Worm (Caenorhabditis elegans) whole organism, L4 larva: ENCODE data around the gene cka-1.
A peak's percentile ranks its signal among the peaks of the same experiment; 100 is the strongest.

Experiments
- F26F4.8 ChIP-seq: fragments of 200-800 bp; sonication (Bioruptor generic); conservative IDR thresholded peaks from 2 replicates; pipeline ENCODE4 v1.3.6; 2022; ENCODE audit warnings: missing genetic modification characterization, missing compliant biosample characterization
- R02D3.7 ChIP-seq: fragments of 150-350 bp; sonication (generic microtip); optimal IDR thresholded peaks from 3 replicates; lab custom pipeline; 2014; ENCODE audit warnings: missing biosample characterization, missing genetic modification characterization
- T20F7.1 ChIP-seq: fragments of 200-800 bp; sonication (Bioruptor generic); optimal IDR thresholded peaks from 2 replicates; lab custom pipeline; 2018; ENCODE audit warnings: mild to moderate bottlenecking, missing genetic modification characterization, missing compliant biosample characterization
- aha-1 ChIP-seq: fragments of 150-350 bp; peaks from one replicate; lab custom pipeline; 2014; ENCODE audit warnings: missing biosample characterization, missing genetic modification characterization
- aly-2 ChIP-seq: sonication (generic microtip); optimal IDR thresholded peaks from 2 replicates; lab custom pipeline; 2018; ENCODE audit warnings: missing biosample characterization, missing genetic modification characterization
- ama-1 ChIP-seq: fragments of 150-350 bp; optimal IDR thresholded peaks from 2 replicates; lab custom pipeline; 2014; ENCODE audit warnings: inconsistent platforms, mixed read lengths
- attf-4 ChIP-seq: sonication (generic microtip); optimal IDR thresholded peaks from 3 replicates; lab custom pipeline; 2017; ENCODE audit warnings: missing biosample characterization, missing genetic modification characterization
- ceh-32 ChIP-seq: sonication (generic microtip); optimal IDR thresholded peaks from 2 replicates; lab custom pipeline; 2016; ENCODE audit warnings: mild to moderate bottlenecking, missing genetic modification characterization, missing compliant biosample characterization; ENCODE audit not compliant: poor library complexity
- ceh-62 ChIP-seq: sonication (generic microtip); optimal IDR thresholded peaks from 2 replicates; lab custom pipeline; 2017; ENCODE audit warnings: missing biosample characterization, missing genetic modification characterization
- ces-1 ChIP-seq: fragments of 150-350 bp; sonication (generic microtip); optimal IDR thresholded peaks from 4 replicates; lab custom pipeline; 2014; ENCODE audit warnings: missing biosample characterization, missing genetic modification reagents, missing genetic modification characterization
- cey-2 ChIP-seq: sonication (generic microtip); optimal IDR thresholded peaks from 3 replicates; lab custom pipeline; 2017; ENCODE audit warnings: missing genetic modification characterization, mild to moderate bottlenecking, missing compliant biosample characterization, antibody characterized with exemption, borderline replicate concordance; ENCODE audit not compliant: insufficient read depth
- ctbp-1 ChIP-seq: fragments of 200-800 bp; sonication (Bioruptor generic); IDR thresholded peaks from 2 replicates; pipeline ENCODE4 v1.3.6; 2022; ENCODE audit warnings: missing genetic modification reagents, missing genetic modification characterization, missing compliant biosample characterization
- daf-12 ChIP-seq: fragments of 150-350 bp; optimal IDR thresholded peaks from 2 replicates; lab custom pipeline; 2014; ENCODE audit warnings: missing biosample characterization, missing genetic modification reagents, missing genetic modification characterization
- daf-16 ChIP-seq, 3 experiments: sonication (generic microtip); optimal IDR thresholded peaks; 2 replicates each; lab custom pipeline; 2016 to 2017; ENCODE audit warnings: missing genetic modification characterization in 3 of 3, missing genetic modification reagents in 3 of 3, mild to moderate bottlenecking in 2 of 3, missing compliant biosample characterization in 2 of 3, missing biosample characterization in 1 of 3, moderate library complexity in 1 of 3
- daf-19 ChIP-seq: fragments of 200-800 bp; sonication (Bioruptor generic); conservative IDR thresholded peaks from 2 replicates; pipeline ENCODE4 v1.3.6; 2022; ENCODE audit warnings: missing genetic modification characterization, missing compliant biosample characterization
- dmd-6 ChIP-seq: fragments of 200-800 bp; sonication (Bioruptor generic); IDR thresholded peaks from 2 replicates; pipeline ENCODE4 v1.3.6; 2022; ENCODE audit warnings: missing genetic modification reagents, missing genetic modification characterization, missing compliant biosample characterization
- dmd-9 ChIP-seq: fragments of 200-800 bp; sonication (Bioruptor generic); IDR thresholded peaks from 2 replicates; pipeline ENCODE4 v1.3.6; 2022; ENCODE audit warnings: missing genetic modification reagents, missing genetic modification characterization, missing compliant biosample characterization
- dpl-1 ChIP-seq: fragments of 150-350 bp; optimal IDR thresholded peaks from 2 replicates; lab custom pipeline; 2014; ENCODE audit warnings: missing biosample characterization, missing genetic modification reagents, missing genetic modification characterization
- dve-1 ChIP-seq: sonication (generic microtip); optimal IDR thresholded peaks from 2 replicates; lab custom pipeline; 2017; ENCODE audit warnings: antibody characterized with exemption, mild to moderate bottlenecking, missing genetic modification characterization, missing compliant biosample characterization; ENCODE audit not compliant: insufficient read depth
- hlh-11 ChIP-seq: fragments of 200-800 bp; sonication (Bioruptor generic); optimal IDR thresholded peaks from 2 replicates; lab custom pipeline; 2018; ENCODE audit warnings: mild to moderate bottlenecking, missing genetic modification characterization, missing compliant biosample characterization
- hlh-30 ChIP-seq: sonication (generic microtip); optimal IDR thresholded peaks from 2 replicates; lab custom pipeline; 2017; ENCODE audit warnings: antibody characterized with exemption, mild to moderate bottlenecking, missing genetic modification characterization, missing compliant biosample characterization; ENCODE audit not compliant: insufficient read depth
- hmg-1.1 ChIP-seq: fragments of 200-800 bp; sonication (Bioruptor generic); IDR thresholded peaks from 2 replicates; pipeline ENCODE4 v1.3.6; 2022; ENCODE audit warnings: missing genetic modification reagents, missing genetic modification characterization, missing compliant biosample characterization
- jun-1 ChIP-seq: fragments of 150-350 bp; optimal IDR thresholded peaks from 2 replicates; lab custom pipeline; 2014; ENCODE audit warnings: missing biosample characterization, missing genetic modification reagents, missing genetic modification characterization
- lin-13 ChIP-seq: fragments of 150-350 bp; optimal IDR thresholded peaks from 2 replicates; lab custom pipeline; 2014; ENCODE audit warnings: missing biosample characterization, missing genetic modification reagents, missing genetic modification characterization
- lin-15B ChIP-seq: fragments of 150-350 bp; sonication (generic microtip); optimal IDR thresholded peaks from 3 replicates; lab custom pipeline; 2014; ENCODE audit warnings: missing biosample characterization, missing genetic modification characterization
- lir-3 ChIP-seq: sonication (generic microtip); optimal IDR thresholded peaks from 2 replicates; lab custom pipeline; 2016; ENCODE audit warnings: mild to moderate bottlenecking, missing genetic modification characterization, missing compliant biosample characterization
- lsy-2 ChIP-seq, 2 experiments: fragments of 150-350 bp in 1 of 2; sonication (generic microtip) in 1 of 2; optimal IDR thresholded peaks; 2 replicates each; lab custom pipeline; 2014 to 2017; ENCODE audit warnings: missing biosample characterization in 2 of 2, missing genetic modification characterization in 2 of 2
- madf-9 ChIP-seq: fragments of 200-800 bp; sonication (Bioruptor generic); conservative IDR thresholded peaks from 2 replicates; pipeline ENCODE4 v1.3.6; 2022; ENCODE audit warnings: missing genetic modification reagents, missing genetic modification characterization, missing compliant biosample characterization
- mdl-1 ChIP-seq, 2 experiments: fragments of 150-350 bp in 1 of 2; sonication (generic microtip) in 1 of 2; optimal IDR thresholded peaks; 2 replicates each; lab custom pipeline; 2014 to 2017; ENCODE audit warnings: missing biosample characterization in 2 of 2, missing genetic modification characterization in 2 of 2
- mep-1 ChIP-seq: fragments of 150-350 bp; sonication (generic microtip); optimal IDR thresholded peaks from 3 replicates; lab custom pipeline; 2014; ENCODE audit warnings: missing biosample characterization, missing genetic modification characterization
- mxl-3 ChIP-seq: fragments of 200-800 bp; sonication (Bioruptor generic); optimal IDR thresholded peaks from 2 replicates; lab custom pipeline; 2018; ENCODE audit warnings: mild to moderate bottlenecking, missing genetic modification characterization, missing compliant biosample characterization
- nhr-10 ChIP-seq: fragments of 150-350 bp; optimal IDR thresholded peaks from 2 replicates; lab custom pipeline; 2014; ENCODE audit warnings: missing biosample characterization, missing genetic modification characterization
- nhr-25 ChIP-seq: sonication (generic microtip); optimal IDR thresholded peaks from 2 replicates; lab custom pipeline; 2017; ENCODE audit warnings: missing genetic modification characterization, mild to moderate bottlenecking, missing compliant biosample characterization, antibody characterized with exemption, moderate library complexity, borderline replicate concordance; ENCODE audit not compliant: insufficient read depth
- nhr-42 ChIP-seq: fragments of 200-800 bp; sonication (Bioruptor generic); IDR thresholded peaks from 2 replicates; pipeline ENCODE4 v1.3.6; 2022; ENCODE audit warnings: missing genetic modification characterization, missing compliant biosample characterization
- nhr-6 ChIP-seq: fragments of 150-350 bp; optimal IDR thresholded peaks from 2 replicates; lab custom pipeline; 2014; ENCODE audit warnings: missing biosample characterization, missing genetic modification characterization
- nhr-76 ChIP-seq: fragments of 150-350 bp; optimal IDR thresholded peaks from 2 replicates; lab custom pipeline; 2014; ENCODE audit warnings: missing biosample characterization, missing genetic modification characterization
- nhr-77 ChIP-seq: fragments of 150-350 bp; optimal IDR thresholded peaks from 2 replicates; lab custom pipeline; 2014; ENCODE audit warnings: missing biosample characterization, missing genetic modification characterization
- php-3 ChIP-seq: fragments of 200-800 bp; sonication (Bioruptor generic); IDR thresholded peaks from 2 replicates; pipeline ENCODE4 v1.3.6; 2022; ENCODE audit warnings: missing genetic modification reagents, missing genetic modification characterization, missing compliant biosample characterization
- pqm-1 ChIP-seq: sonication (generic microtip); optimal IDR thresholded peaks from 2 replicates; lab custom pipeline; 2017; ENCODE audit warnings: missing biosample characterization, missing genetic modification characterization
- rbr-2 ChIP-seq: sonication (generic microtip); optimal IDR thresholded peaks from 2 replicates; lab custom pipeline; 2016; ENCODE audit warnings: missing genotype, missing genetic modification characterization, missing compliant biosample characterization
- sdz-12 ChIP-seq: fragments of 200-800 bp; sonication (Bioruptor generic); optimal IDR thresholded peaks from 2 replicates; lab custom pipeline; 2018; ENCODE audit warnings: mild to moderate bottlenecking, missing genetic modification characterization, missing compliant biosample characterization
- spr-1 ChIP-seq: sonication (generic microtip); optimal IDR thresholded peaks from 2 replicates; lab custom pipeline; 2016; ENCODE audit warnings: mild to moderate bottlenecking, missing genetic modification characterization, missing compliant biosample characterization
- spr-3 ChIP-seq: fragments of 200-800 bp; sonication (Bioruptor generic); optimal IDR thresholded peaks from 2 replicates; lab custom pipeline; 2018; ENCODE audit warnings: mild to moderate bottlenecking, missing genetic modification characterization, missing compliant biosample characterization
- zag-1 ChIP-seq: fragments of 150-350 bp; optimal IDR thresholded peaks from 2 replicates; lab custom pipeline; 2014; ENCODE audit warnings: missing biosample characterization, missing genetic modification characterization
- ztf-7 ChIP-seq: fragments of 150-350 bp; optimal IDR thresholded peaks from 2 replicates; lab custom pipeline; 2014; ENCODE audit warnings: missing biosample characterization, missing genetic modification characterization

cka-1 gene

ce11 chrIV:9761751-9762150, 24.3 kb upstream of the cka-1 start:
- no peak for TF ChIP-seq aly-2 (tag; lab: Kevin White, UChicago)
- TF ChIP-seq rbr-2 (tag; lab: Kevin White, UChicago): no peak
- TF ChIP-seq hlh-30 (tag; lab: Kevin White, UChicago): peak; percentile 67
- TF ChIP-seq spr-3 (GFP tag; lab: Kevin White, UChicago): no peak
- no peak for TF ChIP-seq cey-2
- TF ChIP-seq hlh-11: peak; percentile 21
- no peak for TF ChIP-seq madf-9 (GFP tag; lab: Robert Waterston, UW)
- no peak for TF ChIP-seq attf-4 (tag; lab: Kevin White, UChicago)
- no peak for TF ChIP-seq lsy-2 (tag; optimal IDR thresholded peaks at IDR 0.05; lab: Kevin White, UChicago)
- TF ChIP-seq dve-1 (tag; lab: Kevin White, UChicago): peak; percentile 19
- TF ChIP-seq aha-1 (tag; lab: Kevin White, UChicago): peak; percentile 46
- TF ChIP-seq lin-13 (GFP tag; lab: Kevin White, UChicago): no peak
- TF ChIP-seq ama-1 (lab: Kevin White, UChicago): no peak
- TF ChIP-seq ces-1: no peak
- TF ChIP-seq T20F7.1 (GFP tag; lab: Kevin White, UChicago): peak; percentile 19

- TF ChIP-seq pqm-1 (tag; lab: Kevin White, UChicago): no peak
- TF ChIP-seq daf-12 (tag; lab: Kevin White, UChicago): no peak
- no peak for TF ChIP-seq nhr-6 (tag; lab: Kevin White, UChicago)
- no peak for TF ChIP-seq zag-1
- TF ChIP-seq php-3 (GFP tag; lab: Robert Waterston, UW): no peak
These were observed 20.0 kb upstream of the cka-1 start, which contains the start of gene nhr-97 for ce11 chrIV:9757425-9757740. TSS of gene nhr-97 (plus strand) at chrIV:9757641.

- TF ChIP-seq T20F7.1 (GFP tag; lab: Kevin White, UChicago) (no peak), sdz-12 (GFP tag; lab: Kevin White, UChicago) (no peak), lin-15B (no peak), ztf-7 (tag; lab: Kevin White, UChicago) (no peak), spr-1 (tag; lab: Kevin White, UChicago) (no peak), nhr-25 (tag; lab: Kevin White, UChicago) (peak; percentile 11), nhr-42 (GFP tag; lab: Robert Waterston, UW) (no peak), dmd-9 (GFP tag; lab: Robert Waterston, UW) (no peak), nhr-76 (tag; lab: Kevin White, UChicago) (no peak), daf-16 (GFP tag; optimal IDR thresholded peaks at IDR 0.05; lab: Kevin White, UChicago) (no peak), daf-16 (tag; optimal IDR thresholded peaks at IDR 0.05; lab: Kevin White, UChicago) (peak; percentile 56), nhr-6 (tag; lab: Kevin White, UChicago) (no peak), nhr-77 (peak; percentile 48), lin-13 (GFP tag; lab: Kevin White, UChicago) (no peak), mep-1 (tag; lab: Kevin White, UChicago) (peak; percentile 39), mxl-3 (GFP tag; lab: Kevin White, UChicago) (no peak), hlh-11 (peak; percentile 69), R02D3.7 (tag; lab: Kevin White, UChicago) (no peak), dpl-1 (GFP tag; lab: Kevin White, UChicago) (no peak), hlh-30 (tag; lab: Kevin White, UChicago) (peak; percentile 73), mdl-1 (tag; optimal IDR thresholded peaks at IDR 0.05; lab: Kevin White, UChicago) (peak in 1 of 2 experiments; percentile 57), ctbp-1 (GFP tag; lab: Robert Waterston, UW) (0 out of 2 replicates have a peak, but pooled peaks have one; percentile 44), nhr-10 (peak; percentile 10), ceh-62 (tag; lab: Kevin White, UChicago) (no peak), jun-1 (no peak), hmg-1.1 (GFP tag; lab: Robert Waterston, UW) (0 out of 2 replicates have a peak, but pooled peaks have one; percentile 15), F26F4.8 (no peak), spr-3 (GFP tag; lab: Kevin White, UChicago) (no peak), daf-19 (GFP tag; lab: Robert Waterston, UW) (no peak), ceh-32 (tag; lab: Kevin White, UChicago) (no peak), lir-3 (no peak), dmd-6 (GFP tag; lab: Robert Waterston, UW) (peak; percentile 71), pqm-1 (tag; lab: Kevin White, UChicago) (peak; percentile 60), lsy-2 (tag; optimal IDR thresholded peaks at IDR 0.05; lab: Kevin White, UChicago) (peak in 1 of 2 experiments; percentile 24), daf-12 (tag; lab: Kevin White, UChicago) (no peak)
These were observed 19.4 kb upstream of the cka-1 start for ce11 chrIV:9756647-9757424.
